Worm (Caenorhabditis elegans): Measurements from ENCODE around the gene got-2.2.

Gene got-2.2

ce11 chrX:6240640-6241033, at the start of gene got-2.2:
Gene got-2.2 (plus strand): TSS chrX:6240983.
- peak; percentile 19 for TF ChIP-seq gmeb-1 (tag; optimal IDR thresholded peaks at IDR 0.05)
- TF ChIP-seq ztf-11 (tag; optimal IDR thresholded peaks at IDR 0.05): no peak
- peak; percentile 25 for TF ChIP-seq crh-2 (tag; optimal IDR thresholded peaks at IDR 0.05)
- TF ChIP-seq nhr-12 (tag; optimal IDR thresholded peaks at IDR 0.05): no peak
- TF ChIP-seq sma-9 (GFP tag; optimal IDR thresholded peaks at IDR 0.05): peak; percentile 55
- no peak for TF ChIP-seq sma-9 (tag; optimal IDR thresholded peaks at IDR 0.05)
- peak; percentile 8 for TF ChIP-seq fos-1 (tag; optimal IDR thresholded peaks at IDR 0.05)

ce11 chrX:6194191-6194724, 46.5 kb upstream of the got-2.2 start, which contains the start of gene ceh-54:
Gene ceh-54 (minus strand): TSS chrX:6194241.
- TF ChIP-seq egl-27 (tag; optimal IDR thresholded peaks at IDR 0.05): no peak
- peak; percentile 3 for TF ChIP-seq sma-9 (GFP tag; optimal IDR thresholded peaks at IDR 0.05)
- TF ChIP-seq sma-9 (tag; optimal IDR thresholded peaks at IDR 0.05): no peak
- TF ChIP-seq nhr-10 (tag; optimal IDR thresholded peaks at IDR 0.05): no peak

ce11 chrX:6196627-6197026, 44.2 kb upstream of the got-2.2 start, which contains the start of gene daf-9:
Gene daf-9 (plus strand): TSS chrX:6196927.
- TF ChIP-seq nhr-10 (tag; optimal IDR thresholded peaks at IDR 0.05) (no peak), crh-2 (tag; optimal IDR thresholded peaks at IDR 0.05) (no peak), C34F6.9 (tag; optimal IDR thresholded peaks at IDR 0.05) (no peak), fos-1 (tag; optimal IDR thresholded peaks at IDR 0.05) (no peak), nhr-25 (tag; optimal IDR thresholded peaks at IDR 0.05) (no peak), nhr-6 (tag; optimal IDR thresholded peaks at IDR 0.05) (no peak), sem-4 (tag; optimal IDR thresholded peaks at IDR 0.05) (no peak), unc-55 (GFP tag; optimal IDR thresholded peaks at IDR 0.05) (no peak), unc-39 (tag; optimal IDR thresholded peaks at IDR 0.05) (no peak), skn-1 (tag; optimal IDR thresholded peaks at IDR 0.05) (no peak), lin-39 (tag; optimal IDR thresholded peaks at IDR 0.05) (no peak), elt-1 (tag; optimal IDR thresholded peaks at IDR 0.05) (no peak), unc-62 (GFP tag; optimal IDR thresholded peaks at IDR 0.05) (no peak), ztf-11 (tag; optimal IDR thresholded peaks at IDR 0.05) (no peak), nhr-237 (tag; optimal IDR thresholded peaks at IDR 0.05) (no peak), R02D3.7 (tag; optimal IDR thresholded peaks at IDR 0.05) (no peak), nhr-11 (tag; optimal IDR thresholded peaks at IDR 0.05) (no peak), ceh-82 (tag; optimal IDR thresholded peaks at IDR 0.05) (no peak)

- TF ChIP-seq mdl-1 (tag; optimal IDR thresholded peaks at IDR 0.05) (peak in 1 of 2 experiments; percentile 30), nhr-6 (tag; optimal IDR thresholded peaks at IDR 0.05) (peak; percentile 0), aly-2 (tag; optimal IDR thresholded peaks at IDR 0.05) (no peak), fos-1 (tag; optimal IDR thresholded peaks at IDR 0.05) (peak; percentile 32), blmp-1 (tag; optimal IDR thresholded peaks at IDR 0.05; ENCODE audit: insufficient read depth) (peak; percentile 57), nhr-129 (tag; optimal IDR thresholded peaks at IDR 0.05) (peak; percentile 56), nhr-12 (tag; optimal IDR thresholded peaks at IDR 0.05) (no peak), sma-3 (GFP tag; optimal IDR thresholded peaks at IDR 0.05) (peak; percentile 79), egl-27 (tag; optimal IDR thresholded peaks at IDR 0.05) (peak; percentile 18), nhr-21 (tag; optimal IDR thresholded peaks at IDR 0.05) (peak; percentile 80), nhr-237 (tag; optimal IDR thresholded peaks at IDR 0.05) (no peak), crh-2 (tag; optimal IDR thresholded peaks at IDR 0.05) (peak; percentile 1), nhr-25 (tag; optimal IDR thresholded peaks at IDR 0.05) (peak; percentile 56), unc-55 (GFP tag; optimal IDR thresholded peaks at IDR 0.05) (no peak), sma-9 (GFP tag; optimal IDR thresholded peaks at IDR 0.05) (peak; percentile 66), sma-9 (tag; optimal IDR thresholded peaks at IDR 0.05) (no peak), lsy-2 (tag; optimal IDR thresholded peaks at IDR 0.05) (peak in 1 of 2 experiments; percentile 57), mab-5 (tag; optimal IDR thresholded peaks at IDR 0.05) (no peak)
These were observed 39.2 kb upstream of the got-2.2 start for ce11 chrX:6201542-6201941.

- no peak for TF ChIP-seq nhr-25 (tag; optimal IDR thresholded peaks at IDR 0.05)
- TF ChIP-seq C34F6.9 (tag; optimal IDR thresholded peaks at IDR 0.05): peak; percentile 8
- no peak for TF ChIP-seq egl-27 (tag; optimal IDR thresholded peaks at IDR 0.05)
- TF ChIP-seq F13H6.1 (tag; optimal IDR thresholded peaks at IDR 0.05): peak; percentile 19
- peak; percentile 64 for TF ChIP-seq nhr-129 (tag; optimal IDR thresholded peaks at IDR 0.05)
- TF ChIP-seq unc-62 (GFP tag; optimal IDR thresholded peaks at IDR 0.05): no peak
- TF ChIP-seq lsy-2 (tag; optimal IDR thresholded peaks at IDR 0.05): peak in 1 of 2 experiments; percentile 27
- TF ChIP-seq ztf-1 (GFP tag; conservative IDR thresholded peaks at IDR 0.05): no peak
- no peak for TF ChIP-seq sem-4 (tag; optimal IDR thresholded peaks at IDR 0.05)
- TF ChIP-seq nhr-12 (tag; optimal IDR thresholded peaks at IDR 0.05): no peak
- TF ChIP-seq snpc-4 (tag; optimal IDR thresholded peaks at IDR 0.05): no peak
- no peak for TF ChIP-seq ceh-16 (tag; optimal IDR thresholded peaks at IDR 0.05)
- TF ChIP-seq lin-39 (tag; optimal IDR thresholded peaks at IDR 0.05): no peak
- TF ChIP-seq ztf-4 (tag; optimal IDR thresholded peaks at IDR 0.05): peak; percentile 27
- no peak for TF ChIP-seq dmd-4 (tag; optimal IDR thresholded peaks at IDR 0.05)
These were observed 38.0 kb upstream of the got-2.2 start for ce11 chrX:6202809-6203208.

All from whole organism, L2 larva.